Worm (Caenorhabditis elegans) whole organism, early embryonic: Measurements from ENCODE around the gene dyf-2.
A peak's percentile ranks its signal among the peaks of the same experiment; 100 is the strongest.

Experiments
- B0310.2 ChIP-seq: sonication (generic microtip); optimal IDR thresholded peaks from 2 replicates; lab custom pipeline; 2016; ENCODE audit warnings: mild to moderate bottlenecking, missing genetic modification characterization, missing compliant biosample characterization
- F13C5.2 ChIP-seq: sonication (generic microtip); optimal IDR thresholded peaks from 2 replicates; lab custom pipeline; 2017; ENCODE audit warnings: mild to moderate bottlenecking, missing genetic modification characterization, inconsistent platforms, missing compliant biosample characterization
- aly-1 ChIP-seq: sonication (generic microtip); optimal IDR thresholded peaks from 2 replicates; lab custom pipeline; 2016; ENCODE audit warnings: missing genetic modification characterization, missing compliant biosample characterization
- ama-1 ChIP-seq: fragments of 150-350 bp; optimal IDR thresholded peaks from 2 replicates; lab custom pipeline; 2014
- ceh-13 ChIP-seq: fragments of 200-800 bp; sonication (Bioruptor generic); optimal IDR thresholded peaks from 2 replicates; lab custom pipeline; 2018; ENCODE audit warnings: mild to moderate bottlenecking, missing genetic modification characterization, missing compliant biosample characterization
- ceh-36 ChIP-seq: sonication (generic microtip); optimal IDR thresholded peaks from 2 replicates; lab custom pipeline; 2016; ENCODE audit warnings: missing genetic modification characterization, inconsistent platforms, missing compliant biosample characterization
- ets-7 ChIP-seq: sonication (generic microtip); optimal IDR thresholded peaks from 2 replicates; lab custom pipeline; 2016; ENCODE audit warnings: missing genotype, missing genetic modification characterization, missing compliant biosample characterization
- flt-1 ChIP-seq: fragments of 200-800 bp; sonication (Bioruptor generic); IDR thresholded peaks from 2 replicates; pipeline ENCODE4 v1.3.6; 2022; ENCODE audit warnings: missing genetic modification characterization, missing compliant biosample characterization
- hmbx-1 ChIP-seq: sonication (generic microtip); optimal IDR thresholded peaks from 2 replicates; lab custom pipeline; 2016; ENCODE audit warnings: mild to moderate bottlenecking, missing genetic modification characterization, missing compliant biosample characterization
- hmg-4 ChIP-seq: fragments of 200-800 bp; sonication (Bioruptor generic); optimal IDR thresholded peaks from 2 replicates; lab custom pipeline; 2018; ENCODE audit warnings: mild to moderate bottlenecking, missing genetic modification characterization, missing compliant biosample characterization
- hnd-1 ChIP-seq: sonication (generic microtip); optimal IDR thresholded peaks from 2 replicates; lab custom pipeline; 2016; ENCODE audit warnings: missing genetic modification characterization, missing compliant biosample characterization
- pes-1 ChIP-seq: fragments of 200-800 bp; sonication (Bioruptor generic); IDR thresholded peaks from 2 replicates; pipeline ENCODE4 v1.3.6; 2022; ENCODE audit warnings: missing genetic modification reagents, missing genetic modification characterization, missing compliant biosample characterization
- scrt-1 ChIP-seq: fragments of 200-800 bp; sonication (Bioruptor generic); IDR thresholded peaks from 2 replicates; pipeline ENCODE4 v1.3.6; 2022; ENCODE audit warnings: missing genetic modification characterization, missing compliant biosample characterization
- sea-1 ChIP-seq: fragments of 200-800 bp; sonication (Bioruptor generic); conservative IDR thresholded peaks from 2 replicates; pipeline ENCODE4 v1.3.6; 2022; ENCODE audit warnings: missing genetic modification characterization, missing compliant biosample characterization
- tbx-11 ChIP-seq: fragments of 200-800 bp; sonication (Bioruptor generic); IDR thresholded peaks from 2 replicates; pipeline ENCODE4 v1.3.6; 2022; ENCODE audit warnings: missing genetic modification characterization, missing compliant biosample characterization
- tbx-37 ChIP-seq: fragments of 200-800 bp; sonication (Bioruptor generic); conservative IDR thresholded peaks from 2 replicates; pipeline ENCODE4 v1.3.6; 2022; ENCODE audit warnings: missing genetic modification reagents, missing genetic modification characterization, missing compliant biosample characterization
- tra-4 ChIP-seq: sonication (generic microtip); optimal IDR thresholded peaks from 2 replicates; lab custom pipeline; 2017; ENCODE audit warnings: missing genetic modification characterization, missing compliant biosample characterization

The dyf-2 gene

DNA sequence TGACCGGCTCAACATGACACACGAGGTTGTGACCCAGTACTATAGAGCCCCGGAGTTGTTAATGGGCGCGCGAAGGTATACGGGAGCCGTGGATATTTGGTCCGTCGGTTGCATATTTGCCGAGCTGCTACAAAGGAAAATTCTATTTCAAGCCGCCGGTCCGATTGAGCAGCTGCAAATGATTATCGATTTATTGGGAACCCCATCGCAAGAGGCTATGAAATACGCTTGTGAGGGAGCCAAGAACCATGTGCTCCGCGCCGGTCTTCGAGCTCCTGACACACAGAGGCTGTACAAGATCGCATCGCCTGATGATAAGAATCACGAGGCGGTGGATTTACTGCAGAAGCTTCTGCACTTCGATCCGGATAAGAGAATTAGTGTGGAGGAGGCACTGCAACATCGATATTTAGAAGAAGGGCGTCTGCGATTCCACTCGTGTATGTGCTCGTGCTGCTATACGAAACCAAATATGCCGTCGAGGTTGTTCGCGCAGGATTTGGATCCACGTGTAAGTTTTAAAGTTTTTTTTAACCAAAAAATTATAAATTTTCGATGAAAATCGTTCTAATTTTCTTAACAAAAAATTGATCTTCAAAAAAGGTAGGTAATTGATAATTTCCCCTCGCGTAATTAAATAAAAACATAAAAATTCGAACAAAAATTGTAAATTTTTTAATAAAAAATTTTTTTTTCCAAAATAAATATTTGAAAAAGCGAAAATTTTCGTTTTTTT, 36.3 kb upstream of the dyf-2 start:
- TF ChIP-seq ama-1 (lab: Kevin White, UChicago), result peak; percentile 31
- TF ChIP-seq F13C5.2 (tag; lab: Kevin White, UChicago), result no peak

DNA sequence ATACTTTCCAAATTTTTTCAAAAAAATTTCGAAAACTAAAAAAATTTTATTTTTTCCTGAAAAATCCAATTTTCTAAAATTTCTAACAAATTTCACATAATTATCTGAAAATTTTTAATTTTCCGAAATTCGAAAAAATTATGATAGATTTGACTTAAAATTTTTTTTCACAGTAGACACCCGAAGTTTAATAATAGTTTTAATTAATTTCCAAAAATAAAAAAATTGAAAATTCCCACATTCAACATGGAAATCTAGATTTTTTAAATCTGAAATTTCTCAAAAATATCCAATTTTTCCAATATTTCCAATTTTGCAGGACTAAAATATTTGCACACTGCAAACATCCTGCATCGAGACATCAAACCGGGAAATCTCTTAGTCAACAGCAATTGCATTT, 35.7 kb upstream of the dyf-2 start:
- no peak for TF ChIP-seq tbx-37 (GFP tag; lab: Robert Waterston, UW)
- TF ChIP-seq pes-1 (GFP tag; lab: Robert Waterston, UW), result no peak
- TF ChIP-seq F13C5.2 (tag; lab: Kevin White, UChicago), result no peak
- no peak for TF ChIP-seq ceh-13
- no peak for TF ChIP-seq sea-1 (GFP tag; lab: Robert Waterston, UW)
- TF ChIP-seq scrt-1 (GFP tag; lab: Robert Waterston, UW), result no peak
- TF ChIP-seq tra-4, result no peak
- no peak for TF ChIP-seq aly-1 (tag; lab: Kevin White, UChicago)
- TF ChIP-seq B0310.2 (tag; lab: Kevin White, UChicago), result no peak
- TF ChIP-seq ama-1 (lab: Kevin White, UChicago), result no peak
- no peak for TF ChIP-seq flt-1 (GFP tag; lab: Robert Waterston, UW)
- no peak for TF ChIP-seq ets-7
- no peak for TF ChIP-seq tbx-11
- TF ChIP-seq hnd-1, result no peak
- TF ChIP-seq hmg-4 (GFP tag; lab: Kevin White, UChicago), result no peak
- TF ChIP-seq ceh-36, result no peak
- TF ChIP-seq hmbx-1 (tag; lab: Kevin White, UChicago), result no peak

DNA sequence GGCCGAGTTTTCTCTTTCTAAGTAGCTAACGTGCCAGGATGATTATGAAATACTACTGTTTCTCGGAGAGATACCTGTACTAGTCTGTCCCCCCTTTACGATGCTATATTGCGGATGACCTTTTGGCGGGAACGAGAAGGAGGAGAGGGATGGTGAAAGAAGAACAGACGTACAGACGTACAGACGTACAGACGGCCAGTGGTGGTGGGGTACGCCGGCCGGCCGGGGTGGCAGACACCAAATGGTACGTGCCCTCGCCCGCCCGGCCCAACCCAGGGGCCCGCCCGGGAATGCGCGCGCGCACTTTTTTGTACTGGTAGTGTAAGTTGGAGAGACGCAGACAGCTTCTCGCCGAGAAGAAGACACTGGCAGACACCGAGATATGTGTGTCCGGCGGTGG, 34.8 kb upstream of the dyf-2 start:
- peak; percentile 25 for TF ChIP-seq F13C5.2 (tag; lab: Kevin White, UChicago)
- TF ChIP-seq ets-7, result no peak
- TF ChIP-seq tbx-11, result peak; percentile 37; the same call in 1 of the 2 replicates
- TF ChIP-seq ama-1 (lab: Kevin White, UChicago), result no peak
- no peak for TF ChIP-seq hnd-1
- peak; percentile 88 for TF ChIP-seq hmg-4 (GFP tag; lab: Kevin White, UChicago)
- TF ChIP-seq aly-1 (tag; lab: Kevin White, UChicago), result peak; percentile 46
- 0 out of 2 replicates have a peak, but pooled peaks have one; percentile 26 for TF ChIP-seq pes-1 (GFP tag; lab: Robert Waterston, UW)
- no peak for TF ChIP-seq scrt-1 (GFP tag; lab: Robert Waterston, UW)
- TF ChIP-seq ceh-13, result no peak
- TF ChIP-seq tra-4, result peak; percentile 11
- peak; percentile 35 for TF ChIP-seq flt-1 (GFP tag; lab: Robert Waterston, UW)
- peak; percentile 48 for TF ChIP-seq B0310.2 (tag; lab: Kevin White, UChicago)
- TF ChIP-seq hmbx-1 (tag; lab: Kevin White, UChicago), result no peak
- TF ChIP-seq sea-1 (GFP tag; lab: Robert Waterston, UW), result peak; percentile 66; the same call in 1 of the 2 replicates
- no peak for TF ChIP-seq tbx-37 (GFP tag; lab: Robert Waterston, UW)
- peak; percentile 29 for TF ChIP-seq ceh-36

DNA sequence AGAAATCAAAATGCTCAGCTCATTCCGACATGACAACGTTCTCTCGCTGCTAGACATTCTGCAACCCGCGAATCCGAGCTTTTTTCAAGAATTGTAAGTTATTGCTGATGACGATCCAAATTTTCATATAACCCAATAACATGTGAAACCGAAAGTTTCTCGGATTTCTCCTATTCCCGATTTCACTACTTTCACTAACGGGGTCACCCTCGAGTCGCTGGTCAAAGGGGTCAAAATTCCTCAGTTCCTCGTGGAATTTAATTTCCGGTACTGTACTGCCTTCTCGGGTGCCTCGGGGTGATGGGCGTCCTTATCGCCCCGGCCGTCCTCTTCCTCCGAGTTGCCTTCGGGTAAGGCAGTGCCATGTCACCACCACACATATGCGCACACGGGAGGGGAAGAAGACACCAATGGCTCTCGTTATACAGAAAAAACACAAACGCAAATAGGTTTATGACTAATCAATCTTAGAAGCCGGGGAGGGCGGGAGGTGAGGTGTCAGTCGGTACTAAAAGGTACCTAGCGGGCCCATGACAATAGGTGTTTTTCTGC, 34.0 kb upstream of the dyf-2 start:
- TF ChIP-seq hmg-4 (GFP tag; lab: Kevin White, UChicago), result peak; percentile 81
- no peak for TF ChIP-seq scrt-1 (GFP tag; lab: Robert Waterston, UW)
- TF ChIP-seq aly-1 (tag; lab: Kevin White, UChicago), result peak; percentile 63
- TF ChIP-seq ets-7, result no peak
- peak; percentile 10; the same call in 1 of the 2 replicates for TF ChIP-seq pes-1 (GFP tag; lab: Robert Waterston, UW)
- no peak for TF ChIP-seq B0310.2 (tag; lab: Kevin White, UChicago)

DNA sequence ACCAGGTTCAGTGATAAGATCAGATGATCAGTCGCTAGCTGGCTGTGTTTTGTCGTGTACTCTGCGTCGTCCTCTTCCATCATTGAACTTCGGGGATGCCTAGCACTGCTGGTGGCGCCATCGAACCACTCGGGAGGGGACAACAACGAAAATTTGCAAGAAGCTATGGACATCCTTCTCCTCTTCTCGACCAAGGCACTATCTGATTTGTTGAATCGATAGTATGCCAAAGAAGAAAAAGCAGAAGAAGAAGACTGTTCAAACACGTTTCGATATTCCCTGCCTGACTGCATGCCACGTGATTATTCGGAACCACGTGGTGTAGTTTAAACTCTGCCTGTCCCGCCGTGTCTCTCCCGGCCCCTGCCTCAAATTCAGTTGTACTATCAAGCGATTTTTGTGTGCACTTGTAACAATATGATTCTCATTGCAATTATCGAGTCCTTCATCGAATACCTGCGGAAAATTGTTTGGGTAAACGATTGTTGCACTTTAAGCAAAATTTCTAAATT, 33.1 kb upstream of the dyf-2 start:
- TF ChIP-seq hmbx-1 (tag; lab: Kevin White, UChicago), result no peak
- no peak for TF ChIP-seq tbx-37 (GFP tag; lab: Robert Waterston, UW)
- TF ChIP-seq ceh-13, result no peak
- no peak for TF ChIP-seq ets-7
- TF ChIP-seq ama-1 (lab: Kevin White, UChicago), result no peak
- no peak for TF ChIP-seq pes-1 (GFP tag; lab: Robert Waterston, UW)
- no peak for TF ChIP-seq B0310.2 (tag; lab: Kevin White, UChicago)
- no peak for TF ChIP-seq F13C5.2 (tag; lab: Kevin White, UChicago)
- no peak for TF ChIP-seq scrt-1 (GFP tag; lab: Robert Waterston, UW)
- no peak for TF ChIP-seq tra-4
- no peak for TF ChIP-seq sea-1 (GFP tag; lab: Robert Waterston, UW)

DNA sequence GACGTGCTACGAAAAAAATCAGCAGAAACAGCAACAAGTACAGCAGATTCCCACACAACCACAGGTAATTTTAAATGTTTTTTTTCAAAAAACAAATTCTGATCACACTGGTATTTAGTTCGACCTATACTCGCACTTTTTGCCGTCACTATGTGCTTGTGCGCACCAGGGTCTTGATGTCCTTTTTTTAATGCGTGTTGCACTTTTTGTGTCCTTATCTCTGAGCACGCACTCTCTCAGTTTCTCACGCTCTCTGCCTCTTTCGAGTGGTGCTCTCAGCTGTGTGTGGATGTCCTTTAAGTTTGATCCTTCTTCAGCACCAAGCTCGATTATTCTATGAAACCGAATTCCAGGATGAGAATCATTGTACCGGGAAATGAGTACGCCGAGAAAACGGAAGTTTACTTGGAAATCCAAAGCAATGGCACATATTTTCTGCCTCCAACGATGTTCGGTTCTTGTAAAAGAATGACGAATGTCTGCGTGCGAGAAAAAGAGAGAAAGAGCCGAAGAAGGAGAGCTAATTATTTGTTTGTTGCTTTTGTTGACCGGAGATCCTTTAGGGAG, 32.2 kb upstream of the dyf-2 start:
- TF ChIP-seq tbx-37 (GFP tag; lab: Robert Waterston, UW), result no peak
- no peak for TF ChIP-seq F13C5.2 (tag; lab: Kevin White, UChicago)
- TF ChIP-seq tbx-11, result no peak
- no peak for TF ChIP-seq pes-1 (GFP tag; lab: Robert Waterston, UW)
- TF ChIP-seq flt-1 (GFP tag; lab: Robert Waterston, UW), result no peak
- no peak for TF ChIP-seq aly-1 (tag; lab: Kevin White, UChicago)
- no peak for TF ChIP-seq sea-1 (GFP tag; lab: Robert Waterston, UW)
- TF ChIP-seq ets-7, result no peak
- TF ChIP-seq hnd-1, result no peak
- TF ChIP-seq hmbx-1 (tag; lab: Kevin White, UChicago), result no peak
- TF ChIP-seq scrt-1 (GFP tag; lab: Robert Waterston, UW), result no peak
- TF ChIP-seq ceh-13, result no peak
- TF ChIP-seq ama-1 (lab: Kevin White, UChicago), result no peak

DNA sequence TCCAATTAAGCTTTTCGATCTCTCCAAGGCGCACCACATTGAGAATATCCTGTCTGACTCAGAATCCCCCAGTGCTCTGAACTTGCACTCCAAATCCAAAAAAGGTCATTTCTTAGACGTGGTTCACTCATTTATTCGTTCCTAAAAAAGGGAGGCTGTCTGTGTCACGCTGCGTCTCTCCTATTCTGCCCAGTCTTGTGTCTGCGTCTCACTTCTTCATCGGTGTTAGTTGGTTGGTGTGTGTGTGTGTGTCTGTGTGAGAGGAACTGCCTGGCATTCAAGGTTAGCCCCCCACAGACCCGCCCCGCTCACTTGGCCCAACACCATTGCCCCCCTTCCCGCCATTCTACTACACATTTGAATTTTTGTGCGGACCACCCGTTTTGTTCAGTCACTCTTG, 31.3 kb upstream of the dyf-2 start:
- no peak for TF ChIP-seq aly-1 (tag; lab: Kevin White, UChicago)
- no peak for TF ChIP-seq F13C5.2 (tag; lab: Kevin White, UChicago)
- peak; percentile 92 for TF ChIP-seq hmg-4 (GFP tag; lab: Kevin White, UChicago)
- no peak for TF ChIP-seq hnd-1
- no peak for TF ChIP-seq pes-1 (GFP tag; lab: Robert Waterston, UW)
- TF ChIP-seq sea-1 (GFP tag; lab: Robert Waterston, UW), result no peak
- TF ChIP-seq ceh-36, result no peak
- 0 out of 2 replicates have a peak, but pooled peaks have one; percentile 36 for TF ChIP-seq tbx-11
- no peak for TF ChIP-seq tbx-37 (GFP tag; lab: Robert Waterston, UW)
- no peak for TF ChIP-seq ceh-13
- TF ChIP-seq ets-7, result no peak
